Worm (Caenorhabditis elegans) whole organism, L2 larva: Measurements from ENCODE around the gene D1046.4.

Experiments
- C34F6.9 ChIP-seq: fragments of 150-350 bp; optimal IDR thresholded peaks from 2 replicates; lab custom pipeline; 2014; ENCODE audit warnings: missing biosample characterization, missing genetic modification characterization
- Y55F3AM.14 ChIP-seq: fragments of 200-800 bp; sonication (Bioruptor generic); optimal IDR thresholded peaks from 2 replicates; lab custom pipeline; 2018; ENCODE audit warnings: mild to moderate bottlenecking, missing genetic modification characterization, missing compliant biosample characterization
- ama-1 ChIP-seq: fragments of 150-350 bp; optimal IDR thresholded peaks from 2 replicates; lab custom pipeline; 2018; ENCODE audit warnings: inconsistent platforms
- elt-1 ChIP-seq: fragments of 150-350 bp; optimal IDR thresholded peaks from 2 replicates; lab custom pipeline; 2014; ENCODE audit warnings: missing biosample characterization, missing genetic modification characterization
- elt-3 ChIP-seq: sonication (generic microtip); optimal IDR thresholded peaks from 2 replicates; lab custom pipeline; 2017; ENCODE audit warnings: missing biosample characterization, missing genetic modification characterization
- lin-11 ChIP-seq: fragments of 150-350 bp; sonication (generic microtip); optimal IDR thresholded peaks from 2 replicates; lab custom pipeline; 2014; ENCODE audit warnings: missing biosample characterization, missing genetic modification characterization, inconsistent platforms, mixed read lengths
- nhr-6 ChIP-seq: fragments of 150-350 bp; optimal IDR thresholded peaks from 2 replicates; lab custom pipeline; 2014; ENCODE audit warnings: missing biosample characterization, missing genetic modification characterization
- nhr-77 ChIP-seq: fragments of 150-350 bp; optimal IDR thresholded peaks from 2 replicates; lab custom pipeline; 2014; ENCODE audit warnings: missing biosample characterization, missing genetic modification characterization
- unc-62 ChIP-seq: fragments of 150-350 bp; optimal IDR thresholded peaks from 2 replicates; lab custom pipeline; 2014; ENCODE audit warnings: missing biosample characterization, missing genetic modification reagents, missing genetic modification characterization
- ztf-11 ChIP-seq: sonication (generic microtip); optimal IDR thresholded peaks from 2 replicates; lab custom pipeline; 2017; ENCODE audit warnings: missing biosample characterization, missing genetic modification characterization

DNA sequence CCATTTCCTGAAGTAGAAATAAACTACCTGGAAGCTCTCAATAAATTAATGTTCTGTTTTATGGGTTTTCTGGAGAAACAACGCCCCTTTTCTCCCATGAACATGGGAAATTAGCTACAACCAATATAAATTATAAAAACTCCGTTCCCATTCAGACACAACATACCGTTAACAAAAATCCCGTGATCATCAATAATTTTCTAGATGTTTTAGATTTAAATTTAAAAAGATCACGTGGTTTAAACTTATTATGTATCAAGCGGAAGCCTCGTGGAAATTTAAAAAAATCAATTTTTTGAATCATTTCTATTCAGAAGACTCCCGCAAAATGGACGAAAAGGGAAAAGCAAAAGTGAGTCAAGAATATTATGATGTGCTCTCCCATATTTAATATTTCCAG, 32.2 kb downstream of the D1046.4 start, which contains the start of gene C53B4.2:
- TF ChIP-seq nhr-77 (no peak), ama-1 (no peak), Y55F3AM.14 (GFP tag; lab: Kevin White, UChicago) (no peak), lin-11 (tag; lab: Kevin White, UChicago) (no peak), ztf-11 (tag; lab: Kevin White, UChicago) (no peak), elt-1 (tag; lab: Kevin White, UChicago) (no peak), elt-3 (tag; lab: Kevin White, UChicago) (no peak), nhr-6 (no peak), unc-62 (GFP tag; lab: Kevin White, UChicago) (no peak), C34F6.9 (tag; lab: Kevin White, UChicago) (no peak)
